Fruit fly (Drosophila melanogaster) whole organism, embryonic: ENCODE results near the gene Cyp6v1.

Experiments used
- Abd-B ChIP-seq: fragments of 200-800 bp; sonication (Bioruptor generic); optimal IDR thresholded peaks from 2 replicates; lab custom pipeline; 2018; ENCODE audit warnings: missing biosample characterization, mild to moderate bottlenecking, missing genetic modification characterization, moderate library complexity
- Adf1 ChIP-seq: fragments of 200-800 bp; sonication (Bioruptor generic); IDR thresholded peaks from 2 replicates; pipeline ENCODE4 v1.3.6; 2022; ENCODE audit warnings: missing biosample characterization, missing genetic modification characterization
- Antp ChIP-seq: fragments of 200-800 bp; sonication (Bioruptor generic); optimal IDR thresholded peaks from 3 replicates; lab custom pipeline; 2016; ENCODE audit warnings: missing biosample characterization, missing genetic modification characterization
- B-H2 ChIP-seq: fragments of 200-800 bp; sonication (Bioruptor generic); optimal IDR thresholded peaks from 2 replicates; lab custom pipeline; 2018; ENCODE audit warnings: missing biosample characterization, mild to moderate bottlenecking, missing genetic modification characterization
- CG10462 ChIP-seq: fragments of 200-800 bp; sonication (Bioruptor generic); optimal IDR thresholded peaks from 2 replicates; lab custom pipeline; 2016; ENCODE audit warnings: missing biosample characterization, missing genetic modification characterization
- CG10543 ChIP-seq: fragments of 200-800 bp; sonication (Bioruptor generic); optimal IDR thresholded peaks from 3 replicates; lab custom pipeline; 2017; ENCODE audit warnings: missing biosample characterization, mild to moderate bottlenecking, missing genetic modification characterization, moderate library complexity
- CG14710 ChIP-seq: fragments of 200-800 bp; sonication (Bioruptor generic); optimal IDR thresholded peaks from 3 replicates; lab custom pipeline; 2019; ENCODE audit warnings: missing biosample characterization, mild to moderate bottlenecking, missing genetic modification characterization, moderate library complexity
- CG15696 ChIP-seq: fragments of 200-800 bp; sonication (Bioruptor generic); optimal IDR thresholded peaks from 2 replicates; lab custom pipeline; 2019; ENCODE audit warnings: missing biosample characterization, mild to moderate bottlenecking, missing genetic modification characterization, moderate library complexity
- CG2199 ChIP-seq: fragments of 200-800 bp; sonication (Bioruptor generic); IDR thresholded peaks from 3 replicates; pipeline ENCODE4 v1.3.6; 2022; ENCODE audit warnings: missing biosample characterization, missing genetic modification characterization
- CG32532 ChIP-seq: fragments of 200-800 bp; sonication (Bioruptor generic); IDR thresholded peaks from 2 replicates; pipeline ENCODE4 v1.3.6; 2022; ENCODE audit warnings: missing biosample characterization, missing genetic modification characterization
- CG43689 ChIP-seq: fragments of 200-800 bp; sonication (Bioruptor generic); IDR thresholded peaks from 2 replicates; pipeline ENCODE4 v1.3.6; 2022; ENCODE audit warnings: missing biosample characterization, missing genetic modification characterization
- CG6175 ChIP-seq: fragments of 200-800 bp; sonication (Bioruptor generic); IDR thresholded peaks from 3 replicates; pipeline ENCODE4 v1.3.6; 2022; ENCODE audit warnings: missing biosample characterization, missing genetic modification characterization
- CG6813 ChIP-seq: fragments of 200-800 bp; sonication (Bioruptor generic); optimal IDR thresholded peaks from 2 replicates; lab custom pipeline; 2017; ENCODE audit warnings: missing biosample characterization, missing genetic modification characterization, mild to moderate bottlenecking, moderate library complexity, missing genetic modification reagents
- CG7556 ChIP-seq: fragments of 200-800 bp; sonication (Bioruptor generic); optimal IDR thresholded peaks from 2 replicates; lab custom pipeline; 2017; ENCODE audit warnings: missing biosample characterization, mild to moderate bottlenecking, missing genetic modification characterization
- CG8290 ChIP-seq, 3 experiments: fragments of 200-800 bp; sonication (Bioruptor generic); optimal IDR thresholded peaks; 2 replicates each; lab custom pipeline; 2016 to 2019; ENCODE audit warnings: missing biosample characterization in 3 of 3, missing genetic modification characterization in 3 of 3, mild to moderate bottlenecking in 2 of 3, moderate library complexity in 1 of 3
- CG9932 ChIP-seq: fragments of 200-800 bp; sonication (Bioruptor generic); IDR thresholded peaks from 2 replicates; pipeline ENCODE4 v1.3.6; 2022; ENCODE audit warnings: missing biosample characterization, missing genetic modification characterization
- D19B ChIP-seq: fragments of 200-800 bp; sonication (Bioruptor generic); optimal IDR thresholded peaks from 2 replicates; lab custom pipeline; 2017; ENCODE audit warnings: missing biosample characterization, mild to moderate bottlenecking, missing genetic modification characterization
- Dbx ChIP-seq: fragments of 200-800 bp; sonication (Bioruptor generic); IDR thresholded peaks from 3 replicates; pipeline ENCODE4 v1.3.6; 2022; ENCODE audit warnings: missing biosample characterization, missing genetic modification characterization
- Fer2 ChIP-seq: fragments of 200-800 bp; sonication (Bioruptor generic); optimal IDR thresholded peaks from 2 replicates; lab custom pipeline; 2018; ENCODE audit warnings: missing biosample characterization, mild to moderate bottlenecking, missing genetic modification characterization, moderate library complexity
- GATAe ChIP-seq: fragments of 200-800 bp; sonication (Bioruptor generic); conservative IDR thresholded peaks from 2 replicates; pipeline ENCODE4 v1.3.6; 2022; ENCODE audit warnings: missing biosample characterization, missing genetic modification characterization
- Hey ChIP-seq: fragments of 200-800 bp; sonication (Bioruptor generic); optimal IDR thresholded peaks from 3 replicates; lab custom pipeline; 2018; ENCODE audit warnings: missing biosample characterization, mild to moderate bottlenecking, missing genetic modification characterization
- Hr51 ChIP-seq, 2 experiments: fragments of 200-800 bp; sonication (Bioruptor generic); optimal IDR thresholded peaks; 2 replicates in 1 of 2; 3 replicates in 1 of 2; lab custom pipeline; 2016 to 2018; ENCODE audit warnings: missing biosample characterization in 2 of 2, missing genetic modification characterization in 2 of 2, mild to moderate bottlenecking in 1 of 2, moderate library complexity in 1 of 2
- Hr78 ChIP-seq, 2 experiments: fragments of 200-800 bp in 1 of 2; fragments of >200 bp in 1 of 2; sonication (Bioruptor generic) in 1 of 2; optimal IDR thresholded peaks; 2 replicates each; lab custom pipeline; 2017 to 2019; ENCODE audit warnings: missing biosample characterization in 2 of 2, missing genetic modification characterization in 2 of 2, mild to moderate bottlenecking in 1 of 2, moderate library complexity in 1 of 2
- Med ChIP-seq: fragments of 200-800 bp; sonication (Bioruptor generic); peaks from one replicate; lab custom pipeline; 2016; ENCODE audit warnings: missing biosample characterization, missing genetic modification characterization, mild to moderate bottlenecking, inconsistent platforms, moderate library complexity
- NFAT ChIP-seq: fragments of 200-800 bp; sonication (Bioruptor generic); IDR thresholded peaks from 2 replicates; pipeline ENCODE4 v1.3.6; 2022; ENCODE audit warnings: missing biosample characterization, missing genetic modification characterization
- Nf-YA ChIP-seq: fragments of 200-800 bp; sonication (Bioruptor generic); IDR thresholded peaks from 2 replicates; pipeline ENCODE4 v1.3.6; 2022; ENCODE audit warnings: missing biosample characterization, missing genetic modification characterization
- Opbp ChIP-seq: fragments of 200-800 bp; sonication (Bioruptor generic); IDR thresholded peaks from 3 replicates; pipeline ENCODE4 v1.3.6; 2022; ENCODE audit warnings: missing biosample characterization, missing genetic modification characterization; ENCODE audit not compliant: partially characterized antibody
- PHDP ChIP-seq: fragments of 200-800 bp; sonication (Bioruptor generic); optimal IDR thresholded peaks from 3 replicates; lab custom pipeline; 2018; ENCODE audit warnings: missing biosample characterization, mild to moderate bottlenecking, missing genetic modification characterization, moderate library complexity
- Poxn ChIP-seq: fragments of 200-800 bp; sonication (Bioruptor generic); IDR thresholded peaks from 2 replicates; pipeline ENCODE4 v1.3.6; 2022; ENCODE audit warnings: missing biosample characterization, missing genetic modification characterization
- Rfx ChIP-seq: fragments of 200-800 bp; sonication (Bioruptor generic); IDR thresholded peaks from 2 replicates; pipeline ENCODE4 v1.3.6; 2022; ENCODE audit warnings: missing biosample characterization, missing genetic modification characterization
- bcd ChIP-seq: fragments of 200-800 bp; sonication (Bioruptor generic); optimal IDR thresholded peaks from 2 replicates; lab custom pipeline; 2017; ENCODE audit warnings: missing biosample characterization, mild to moderate bottlenecking, missing genetic modification characterization
- corto ChIP-seq: fragments of 200-800 bp; sonication (Bioruptor generic); optimal IDR thresholded peaks from 2 replicates; lab custom pipeline; 2016; ENCODE audit warnings: missing biosample characterization, mild to moderate bottlenecking, missing genetic modification characterization, moderate library complexity
- crol ChIP-seq: fragments of 200-800 bp; sonication (Bioruptor generic); IDR thresholded peaks from 2 replicates; pipeline ENCODE4 v1.3.6; 2022; ENCODE audit warnings: missing biosample characterization, missing genetic modification characterization
- dysf ChIP-seq: fragments of 200-800 bp; sonication (Bioruptor generic); IDR thresholded peaks from 3 replicates; pipeline ENCODE4 v1.3.6; 2022; ENCODE audit warnings: missing biosample characterization, missing genetic modification characterization
- exex ChIP-seq: fragments of 200-800 bp; sonication (Bioruptor generic); optimal IDR thresholded peaks from 4 replicates; lab custom pipeline; 2018; ENCODE audit warnings: missing biosample characterization, mild to moderate bottlenecking, missing genetic modification characterization, moderate library complexity
- gcm ChIP-seq: fragments of 200-800 bp; sonication (Bioruptor generic); optimal IDR thresholded peaks from 2 replicates; lab custom pipeline; 2019; ENCODE audit warnings: missing biosample characterization, mild to moderate bottlenecking, missing genetic modification characterization, moderate library complexity
- grn ChIP-seq: fragments of 200-800 bp; sonication (Bioruptor generic); optimal IDR thresholded peaks from 3 replicates; lab custom pipeline; 2017; ENCODE audit warnings: missing biosample characterization, missing genetic modification characterization
- gro ChIP-seq: fragments of 200-800 bp; sonication (Bioruptor generic); optimal IDR thresholded peaks from 2 replicates; lab custom pipeline; 2016; ENCODE audit warnings: missing biosample characterization, missing genetic modification characterization
- her ChIP-seq: fragments of 200-800 bp; sonication (Bioruptor generic); optimal IDR thresholded peaks from 2 replicates; lab custom pipeline; 2016; ENCODE audit warnings: missing biosample characterization, missing genetic modification characterization
- ken ChIP-seq: fragments of 200-800 bp; sonication (Bioruptor generic); IDR thresholded peaks from 3 replicates; pipeline ENCODE4 v1.3.6; 2022; ENCODE audit warnings: missing biosample characterization, missing genetic modification characterization
- mirr ChIP-seq: fragments of 200-800 bp; sonication (Bioruptor generic); optimal IDR thresholded peaks from 3 replicates; lab custom pipeline; 2018; ENCODE audit warnings: missing biosample characterization, mild to moderate bottlenecking, missing genetic modification characterization
- prd ChIP-seq, 3 experiments: fragments of >200 bp in 2 of 3; fragments of 200-800 bp in 1 of 3; sonication (Bioruptor generic) in 1 of 3; optimal IDR thresholded peaks in 2 of 3; IDR thresholded peaks in 1 of 3; 2 replicates in 2 of 3; 3 replicates in 1 of 3; pipeline versions ENCODE4 v1.3.6 to Lab custom; 2017 to 2022; ENCODE audit warnings: missing biosample characterization in 1 of 3, missing genetic modification characterization in 1 of 3
- sd ChIP-seq: fragments of 200-800 bp; sonication (Bioruptor generic); optimal IDR thresholded peaks from 3 replicates; lab custom pipeline; 2018; ENCODE audit warnings: missing biosample characterization, mild to moderate bottlenecking, missing genetic modification characterization, moderate library complexity
- so ChIP-seq: fragments of 200-800 bp; sonication (Bioruptor generic); IDR thresholded peaks from 3 replicates; pipeline ENCODE4 v1.3.6; 2022; ENCODE audit warnings: missing biosample characterization, missing genetic modification characterization
- sob ChIP-seq: fragments of 200-800 bp; sonication (Bioruptor generic); IDR thresholded peaks from 2 replicates; pipeline ENCODE4 v1.3.6; 2022; ENCODE audit warnings: missing biosample characterization, missing genetic modification characterization
- sug ChIP-seq: fragments of 200-800 bp; optimal IDR thresholded peaks from 2 replicates; lab custom pipeline; 2019; ENCODE audit warnings: missing biosample characterization, mild to moderate bottlenecking, missing genetic modification characterization, moderate library complexity
- tna ChIP-seq: fragments of 200-800 bp; sonication (Bioruptor generic); IDR thresholded peaks from 2 replicates; pipeline ENCODE4 v1.3.6; 2022; ENCODE audit warnings: missing biosample characterization, missing genetic modification characterization; ENCODE audit not compliant: partially characterized antibody
- tup ChIP-seq: fragments of 200-800 bp; sonication (Bioruptor generic); optimal IDR thresholded peaks from 2 replicates; lab custom pipeline; 2016; ENCODE audit warnings: missing biosample characterization, mild to moderate bottlenecking, missing genetic modification characterization, moderate library complexity

The Cyp6v1 gene

dm6 chrX:20661612-20662228 is 4.8 kb downstream of the Cyp6v1 start, which contains the start of gene CG1835 (continued):
- peak; percentile 53 for TF ChIP-seq GATAe (GFP tag; lab: Robert Waterston, UW)
- TF ChIP-seq sug (tag; lab: Kevin White, UChicago): peak; percentile 93
- no peak for TF ChIP-seq Hr51 (GFP tag; optimal IDR thresholded peaks at IDR 0.05; lab: Kevin White, UChicago)
- TF ChIP-seq Dbx (GFP tag; lab: Robert Waterston, UW): 0 out of 3 replicates have a peak, but pooled peaks have one; percentile 13
- no peak for TF ChIP-seq CG10462 (GFP tag; lab: Kevin White, UChicago)
- no peak for TF ChIP-seq gro (GFP tag; lab: Kevin White, UChicago)
- TF ChIP-seq CG43689 (GFP tag; lab: Robert Waterston, UW): no peak
- no peak for TF ChIP-seq her (GFP tag; lab: Kevin White, UChicago)
- TF ChIP-seq Antp: no peak
- peak; percentile 7 for TF ChIP-seq grn
- TF ChIP-seq CG6175: 0 out of 3 replicates have a peak, but pooled peaks have one; percentile 18
- TF ChIP-seq Abd-B (GFP tag; lab: Kevin White, UChicago): no peak
- TF ChIP-seq CG6813: peak; percentile 28
- 0 out of 2 replicates have a peak, but pooled peaks have one; percentile 7 for TF ChIP-seq CG9932 (GFP tag; lab: Robert Waterston, UW)
- TF ChIP-seq CG7556 (GFP tag; lab: Kevin White, UChicago): no peak
- TF ChIP-seq CG8290 (GFP tag; optimal IDR thresholded peaks at IDR 0.05; lab: Kevin White, UChicago): no peak
- TF ChIP-seq CG8290 (tag; optimal IDR thresholded peaks at IDR 0.05; lab: Kevin White, UChicago): peak in 1 of 2 experiments; percentile 22
- no peak for TF ChIP-seq bcd (GFP tag; lab: Kevin White, UChicago)
- TF ChIP-seq Rfx (GFP tag; lab: Robert Waterston, UW): 0 out of 2 replicates have a peak, but pooled peaks have one; percentile 26
- peak; percentile 34 for TF ChIP-seq Med (GFP tag; lab: Kevin White, UChicago)
- TF ChIP-seq prd (optimal IDR thresholded peaks at IDR 0.05; lab: Kevin White, UChicago): no peak
- TF ChIP-seq prd (GFP tag; IDR thresholded peaks at IDR 0.05; lab: Robert Waterston, UW): no peak
- no peak for TF ChIP-seq corto (GFP tag; lab: Kevin White, UChicago)
- TF ChIP-seq gcm (GFP tag; lab: Kevin White, UChicago): no peak
- no peak for TF ChIP-seq PHDP
- TF ChIP-seq CG15696 (tag; lab: Kevin White, UChicago): no peak
- TF ChIP-seq sd: peak; percentile 8
- TF ChIP-seq Fer2 (tag; lab: Kevin White, UChicago): no peak
- TF ChIP-seq Adf1 (GFP tag; lab: Robert Waterston, UW): peak; percentile 48; the same call in 1 of the 2 replicates
- TF ChIP-seq NFAT (GFP tag; lab: Robert Waterston, UW): 0 out of 2 replicates have a peak, but pooled peaks have one; percentile 28
- TF ChIP-seq dysf (GFP tag; lab: Robert Waterston, UW): no peak
- TF ChIP-seq Hey (tag; lab: Kevin White, UChicago): peak; percentile 3
- peak; percentile 60; the same call in 1 of the 3 replicates for TF ChIP-seq CG2199 (GFP tag; lab: Robert Waterston, UW)
- peak; percentile 52 for TF ChIP-seq B-H2 (GFP tag; lab: Kevin White, UChicago)
- peak; percentile 67 for TF ChIP-seq mirr (GFP tag; lab: Kevin White, UChicago)
- TF ChIP-seq ken: no peak
- peak; percentile 28; the same call in 1 of the 2 replicates for TF ChIP-seq CG32532
- no peak for TF ChIP-seq so (GFP tag; lab: Robert Waterston, UW)
- no peak for TF ChIP-seq tup (GFP tag; lab: Kevin White, UChicago)
- no peak for TF ChIP-seq Poxn (GFP tag; lab: Robert Waterston, UW)
- TF ChIP-seq Nf-YA: no peak
- peak; percentile 36 for TF ChIP-seq exex
- no peak for TF ChIP-seq Opbp (GFP tag; lab: Robert Waterston, UW)
- TF ChIP-seq tna (GFP tag; lab: Robert Waterston, UW): no peak
- TF ChIP-seq crol (GFP tag; lab: Robert Waterston, UW): peak; percentile 72
- TF ChIP-seq Hr78 (GFP tag; optimal IDR thresholded peaks at IDR 0.05; lab: Kevin White, UChicago): peak in 1 of 2 experiments; percentile 48
- TF ChIP-seq sob (GFP tag; lab: Robert Waterston, UW): 0 out of 2 replicates have a peak, but pooled peaks have one; percentile 7
- no peak for TF ChIP-seq D19B
- no peak for TF ChIP-seq CG14710 (tag; lab: Kevin White, UChicago)
- peak; percentile 76 for TF ChIP-seq CG10543
